Fruit fly (Drosophila melanogaster) whole organism, pupa: Measurements from ENCODE around the gene CG34276.
A peak's percentile ranks its signal among the peaks of the same experiment; 100 is the strongest.

ENCODE experiments used
- CG10348 ChIP-seq: fragments of 200-800 bp; sonication (Bioruptor generic); IDR thresholded peaks from 2 replicates; pipeline ENCODE4 v1.3.6; 2022; ENCODE audit warnings: missing biosample characterization, missing genetic modification characterization
- CG12605 ChIP-seq: fragments of 200-800 bp; sonication (Bioruptor generic); IDR thresholded peaks from 2 replicates; pipeline ENCODE4 v1.3.6; 2022; ENCODE audit warnings: missing biosample characterization, missing genetic modification characterization
- CG13204 ChIP-seq: fragments of 200-800 bp; sonication (Bioruptor generic); optimal IDR thresholded peaks from 2 replicates; lab custom pipeline; 2018; ENCODE audit warnings: missing biosample characterization, mild to moderate bottlenecking, missing genetic modification characterization, moderate library complexity
- CG14655 ChIP-seq: fragments of 200-800 bp; sonication (Bioruptor generic); optimal IDR thresholded peaks from 3 replicates; lab custom pipeline; 2017; ENCODE audit warnings: mild to moderate bottlenecking, missing biosample characterization, missing genetic modification reagents, missing genetic modification characterization
- CG15710 ChIP-seq: fragments of 200-800 bp; sonication (Bioruptor generic); optimal IDR thresholded peaks from 2 replicates; lab custom pipeline; 2018; ENCODE audit warnings: missing biosample characterization, mild to moderate bottlenecking, missing genetic modification characterization, moderate library complexity
- CG17806 ChIP-seq: fragments of 200-800 bp; sonication (Bioruptor generic); optimal IDR thresholded peaks from 2 replicates; lab custom pipeline; 2018; ENCODE audit warnings: missing biosample characterization, mild to moderate bottlenecking, missing genetic modification characterization, moderate library complexity
- CG32121 ChIP-seq: fragments of 200-800 bp; sonication (Bioruptor generic); IDR thresholded peaks from 2 replicates; pipeline ENCODE4 v1.3.6; 2022; ENCODE audit warnings: missing biosample characterization, missing genetic modification characterization
- CG34367 ChIP-seq: fragments of 200-800 bp; sonication (Bioruptor generic); optimal IDR thresholded peaks from 2 replicates; lab custom pipeline; 2018; ENCODE audit warnings: missing biosample characterization, mild to moderate bottlenecking, missing genetic modification characterization
- CG4496 ChIP-seq: fragments of 200-800 bp; sonication (Bioruptor generic); IDR thresholded peaks from 3 replicates; pipeline ENCODE4 v1.3.6; 2022; ENCODE audit warnings: missing biosample characterization, missing genetic modification characterization
- CG8159 ChIP-seq: fragments of 200-800 bp; sonication (Bioruptor generic); optimal IDR thresholded peaks from 3 replicates; lab custom pipeline; 2018; ENCODE audit warnings: missing biosample characterization, mild to moderate bottlenecking, missing genetic modification characterization, moderate library complexity
- CG8301 ChIP-seq: fragments of 200-800 bp; sonication (Bioruptor generic); optimal IDR thresholded peaks from 2 replicates; lab custom pipeline; 2018; ENCODE audit warnings: missing biosample characterization, mild to moderate bottlenecking, missing genetic modification characterization
- CG9948 ChIP-seq: fragments of 200-800 bp; sonication (Bioruptor generic); optimal IDR thresholded peaks from 2 replicates; lab custom pipeline; 2018; ENCODE audit warnings: missing biosample characterization, mild to moderate bottlenecking, missing genetic modification characterization, moderate library complexity
- D1 ChIP-seq: fragments of 200-800 bp; sonication (Bioruptor generic); optimal IDR thresholded peaks from 2 replicates; lab custom pipeline; 2018; ENCODE audit warnings: missing biosample characterization, mild to moderate bottlenecking, missing genetic modification characterization, moderate library complexity
- EcR ChIP-seq: fragments of 200-800 bp; sonication (Bioruptor generic); optimal IDR thresholded peaks from 3 replicates; lab custom pipeline; 2019; ENCODE audit warnings: missing biosample characterization, missing genetic modification characterization, mild to moderate bottlenecking, moderate library complexity, missing genetic modification reagents
- Ets98B ChIP-seq: fragments of 200-800 bp; sonication (Bioruptor generic); IDR thresholded peaks from 2 replicates; pipeline ENCODE4 v1.3.6; 2022; ENCODE audit warnings: missing biosample characterization, missing genetic modification characterization
- Pif1A ChIP-seq: fragments of 200-800 bp; sonication (Bioruptor generic); optimal IDR thresholded peaks from 3 replicates; lab custom pipeline; 2016; ENCODE audit warnings: missing biosample characterization, missing genetic modification characterization
- Pif1B ChIP-seq: fragments of 200-800 bp; sonication (Bioruptor generic); optimal IDR thresholded peaks from 3 replicates; lab custom pipeline; 2016; ENCODE audit warnings: missing biosample characterization, missing genetic modification characterization
- Snoo ChIP-seq: fragments of 200-800 bp; sonication (Bioruptor generic); optimal IDR thresholded peaks from 3 replicates; lab custom pipeline; 2017; ENCODE audit warnings: missing biosample characterization, mild to moderate bottlenecking, missing genetic modification characterization, inconsistent platforms
- fd96Ca ChIP-seq: fragments of 200-800 bp; sonication (Bioruptor generic); IDR thresholded peaks from 3 replicates; pipeline ENCODE4 v1.3.6; 2022; ENCODE audit warnings: missing biosample characterization, missing genetic modification characterization
- gl ChIP-seq: fragments of 200-800 bp; sonication (Bioruptor generic); optimal IDR thresholded peaks from 2 replicates; lab custom pipeline; 2018; ENCODE audit warnings: missing biosample characterization, mild to moderate bottlenecking, missing genetic modification characterization
- rn ChIP-seq: fragments of 200-800 bp; sonication (Bioruptor generic); IDR thresholded peaks from 2 replicates; pipeline ENCODE4 v1.3.6; 2022; ENCODE audit warnings: missing biosample characterization, missing genetic modification characterization

The CG34276 gene

DNA sequence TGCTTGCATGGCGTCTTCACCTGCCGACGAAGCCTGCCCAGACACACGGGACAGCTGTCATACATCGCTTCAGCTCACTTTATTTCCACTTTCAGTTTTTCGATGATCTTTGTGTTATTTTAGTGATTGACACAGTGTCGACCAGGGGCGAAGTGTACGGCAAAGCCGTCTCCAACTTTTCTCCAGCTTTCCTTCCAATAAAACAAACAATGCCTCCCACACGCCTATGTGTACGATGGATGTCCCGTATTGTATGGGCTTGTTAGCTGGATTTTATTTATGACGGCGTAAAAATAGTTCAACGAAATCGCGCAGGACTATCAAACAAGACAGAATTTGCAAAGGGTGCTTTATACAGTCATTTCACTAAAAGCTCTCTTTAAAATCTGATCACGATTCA lies 25.4 kb downstream of the CG34276 start, which contains the start of the genes CG31088 and CG46383:
CG31088 (minus strand) TSS at position 101 of the 400 bp plus-strand sequence.
CG46383 (minus strand) TSS at position 101 of the 400 bp plus-strand sequence.
- no peak for TF ChIP-seq CG4496
- TF ChIP-seq CG8301 (tag; lab: Kevin White, UChicago), result no peak
- no peak for TF ChIP-seq fd96Ca (GFP tag; lab: Robert Waterston, UW)
- TF ChIP-seq CG14655 (GFP tag; lab: Kevin White, UChicago), result no peak
- TF ChIP-seq CG15710 (tag; lab: Kevin White, UChicago), result no peak
- no peak for TF ChIP-seq Ets98B (GFP tag; lab: Robert Waterston, UW)
- TF ChIP-seq gl (tag; lab: Kevin White, UChicago), result no peak
- TF ChIP-seq CG17806 (tag; lab: Kevin White, UChicago), result no peak
- no peak for TF ChIP-seq CG13204 (GFP tag; lab: Kevin White, UChicago)
- no peak for TF ChIP-seq CG10348 (GFP tag; lab: Robert Waterston, UW)
- TF ChIP-seq CG8159, result no peak

DNA sequence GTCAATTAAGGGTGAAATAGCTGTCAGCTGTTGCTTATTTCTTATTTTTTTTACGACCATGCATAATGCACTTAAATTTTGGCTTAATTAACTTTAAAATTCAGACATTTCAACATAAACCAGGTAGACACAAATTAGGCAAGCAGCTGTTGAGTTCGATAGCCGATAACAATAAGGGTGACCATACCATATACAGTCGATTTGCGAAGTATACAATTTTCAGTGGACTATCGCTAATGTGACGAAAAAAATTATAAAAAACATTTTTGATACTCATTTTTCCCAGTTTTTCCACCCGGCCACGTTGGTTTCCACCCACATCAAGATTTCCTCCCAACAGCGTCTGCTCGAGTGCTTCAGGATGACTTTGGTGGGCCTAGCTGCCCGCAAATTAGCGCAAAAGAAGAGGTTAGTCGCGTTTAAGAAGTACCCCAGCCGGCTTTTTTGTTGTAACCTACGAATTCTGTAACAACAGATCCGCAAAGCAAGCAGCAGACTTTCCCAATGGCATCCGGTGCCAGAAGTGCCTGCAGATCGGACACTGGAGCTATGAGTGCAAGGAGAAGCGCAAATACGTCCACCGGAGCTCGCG lies 38.4 kb downstream of the CG34276 start, which contains the start of the genes CG4287 and CG5516:
CG4287 (minus strand) TSS at position 178 of the 592 bp plus-strand sequence.
CG5516 (plus strand) TSS at position 195 of the 592 bp plus-strand sequence.
- TF ChIP-seq CG8159 (no peak), Snoo (no peak), rn (GFP tag; lab: Robert Waterston, UW) (no peak), CG15710 (tag; lab: Kevin White, UChicago) (no peak), Pif1A (no peak), CG34367 (tag; lab: Kevin White, UChicago) (no peak), EcR (GFP tag; lab: Kevin White, UChicago) (no peak), CG9948 (tag; lab: Kevin White, UChicago) (no peak), Ets98B (GFP tag; lab: Robert Waterston, UW) (no peak), gl (tag; lab: Kevin White, UChicago) (no peak), CG14655 (GFP tag; lab: Kevin White, UChicago) (no peak), CG13204 (GFP tag; lab: Kevin White, UChicago) (no peak), D1 (no peak), CG17806 (tag; lab: Kevin White, UChicago) (no peak), CG10348 (GFP tag; lab: Robert Waterston, UW) (no peak)

DNA sequence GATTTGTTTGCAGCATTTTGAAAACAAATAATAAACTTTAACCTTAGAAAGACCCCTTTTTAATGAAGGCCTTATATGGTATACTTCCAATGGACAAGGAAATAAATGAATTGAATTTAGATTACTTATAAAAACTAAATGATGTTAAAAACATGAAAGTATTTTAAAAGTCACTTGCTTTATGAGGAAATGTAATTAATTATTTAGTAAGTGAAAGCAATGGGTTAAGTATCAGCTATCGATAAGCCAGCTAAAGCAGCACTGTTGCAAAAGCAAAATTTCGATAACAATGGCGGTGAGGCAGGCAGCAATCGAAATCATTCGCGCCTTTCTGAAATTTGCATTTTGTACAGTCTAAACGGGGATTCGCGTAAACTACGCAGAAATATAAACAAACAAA lies 39.7 kb downstream of the CG34276 start, which contains the start of the genes CG32856 and Rbf2:
CG32856 (minus strand) TSS at position 183 of the 400 bp plus-strand sequence.
Rbf2 (plus strand) TSS at position 278 of the 400 bp plus-strand sequence.
- TF ChIP-seq rn (GFP tag; lab: Robert Waterston, UW), result no peak
- no peak for TF ChIP-seq fd96Ca (GFP tag; lab: Robert Waterston, UW)
- no peak for TF ChIP-seq CG14655 (GFP tag; lab: Kevin White, UChicago)
- TF ChIP-seq CG15710 (tag; lab: Kevin White, UChicago), result peak; percentile 94
- no peak for TF ChIP-seq Ets98B (GFP tag; lab: Robert Waterston, UW)
- peak; percentile 35 for TF ChIP-seq EcR (GFP tag; lab: Kevin White, UChicago)
- peak; percentile 83 for TF ChIP-seq Snoo
- TF ChIP-seq CG4496, result no peak
- peak; percentile 56; the same call in 1 of the 2 replicates for TF ChIP-seq CG10348 (GFP tag; lab: Robert Waterston, UW)
- peak; percentile 51 for TF ChIP-seq CG17806 (tag; lab: Kevin White, UChicago)
- peak; percentile 70 for TF ChIP-seq CG32121 (GFP tag; lab: Robert Waterston, UW)
- TF ChIP-seq CG9948 (tag; lab: Kevin White, UChicago), result peak; percentile 90
- no peak for TF ChIP-seq Pif1B (GFP tag; lab: Kevin White, UChicago)
- TF ChIP-seq gl (tag; lab: Kevin White, UChicago), result no peak
- no peak for TF ChIP-seq CG8159
- TF ChIP-seq D1, result no peak
- no peak; the same call in 1 of the 2 replicates for TF ChIP-seq CG12605 (GFP tag; lab: Robert Waterston, UW)
- TF ChIP-seq Pif1A, result no peak
- TF ChIP-seq CG34367 (tag; lab: Kevin White, UChicago), result peak; percentile 89
- TF ChIP-seq CG8301 (tag; lab: Kevin White, UChicago), result no peak
- no peak for TF ChIP-seq CG13204 (GFP tag; lab: Kevin White, UChicago)

DNA sequence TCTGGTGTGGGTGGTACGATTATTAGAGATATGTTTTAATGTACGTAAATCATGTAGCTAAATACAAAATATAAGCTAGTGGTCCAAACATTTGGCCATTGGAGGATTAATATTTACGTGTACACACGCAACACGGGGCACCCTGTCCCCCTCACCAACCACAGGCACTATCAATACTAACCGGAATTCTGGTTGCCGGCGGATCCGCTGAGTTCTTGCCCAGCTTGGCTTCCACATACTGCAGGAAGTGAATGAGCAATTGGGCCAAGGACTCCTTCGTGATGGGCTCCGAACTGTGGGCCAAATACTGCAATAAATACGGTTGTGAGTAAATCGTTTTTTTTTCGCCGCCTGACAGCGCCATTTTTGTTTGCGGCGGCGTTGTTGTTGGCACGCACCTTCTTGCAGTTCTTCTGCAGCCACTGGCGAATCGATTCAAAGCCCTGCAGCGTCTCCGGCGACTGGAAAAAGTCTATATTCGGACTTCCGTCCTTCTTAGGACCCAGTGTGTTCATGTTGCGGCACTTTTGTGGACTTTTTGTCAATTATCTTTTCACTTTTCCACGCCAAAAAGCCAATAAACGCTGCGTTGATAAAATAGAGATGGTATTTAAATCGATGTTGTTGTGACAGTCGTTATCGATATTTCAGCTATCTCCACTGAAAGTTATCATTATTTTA lies 47.0 kb downstream of the CG34276 start, which contains the start of gene mor:
mor (minus strand) TSS at position 616 of the 681 bp plus-strand sequence.
- TF ChIP-seq fd96Ca (GFP tag; lab: Robert Waterston, UW), result no peak
- TF ChIP-seq Pif1B (GFP tag; lab: Kevin White, UChicago), result no peak
- TF ChIP-seq CG8301 (tag; lab: Kevin White, UChicago), result no peak
- no peak for TF ChIP-seq CG10348 (GFP tag; lab: Robert Waterston, UW)
- TF ChIP-seq CG13204 (GFP tag; lab: Kevin White, UChicago), result no peak
- no peak for TF ChIP-seq CG9948 (tag; lab: Kevin White, UChicago)
- TF ChIP-seq rn (GFP tag; lab: Robert Waterston, UW), result no peak
- TF ChIP-seq D1, result no peak
- no peak for TF ChIP-seq Snoo
- TF ChIP-seq, all 21 proteins: peak for 0

DNA sequence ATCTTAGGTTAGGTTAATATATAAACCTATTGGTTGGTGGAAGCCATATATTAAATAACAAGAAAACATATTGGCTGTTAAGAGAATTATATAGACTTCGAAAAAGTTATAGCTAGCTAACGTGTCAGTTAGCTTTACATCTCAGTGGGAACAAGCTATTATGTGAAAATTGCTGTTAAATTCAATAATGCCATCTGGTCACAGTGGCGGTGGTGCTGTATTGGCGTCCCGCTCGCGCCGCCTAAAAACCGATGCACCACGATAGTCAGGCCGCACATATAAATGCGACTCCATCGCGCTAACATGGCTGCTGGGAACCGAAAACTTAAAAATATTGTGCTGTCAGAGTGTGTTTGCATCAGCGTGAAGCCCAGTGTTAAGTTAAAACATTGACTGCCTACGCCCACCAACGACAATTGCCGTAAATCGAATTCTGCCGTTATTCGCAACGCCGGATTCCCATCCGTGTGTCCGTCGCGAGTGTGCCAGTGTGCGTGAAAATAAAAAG lies 47.6 kb downstream of the CG34276 start, which contains the start of gene Hel89B:
Hel89B (plus strand) TSS at position 320 of the 508 bp plus-strand sequence.
- TF ChIP-seq D1 (no peak), CG13204 (GFP tag; lab: Kevin White, UChicago) (no peak), rn (GFP tag; lab: Robert Waterston, UW) (no peak), CG17806 (tag; lab: Kevin White, UChicago) (peak; percentile 7), CG12605 (GFP tag; lab: Robert Waterston, UW) (no peak), CG32121 (GFP tag; lab: Robert Waterston, UW) (no peak), CG4496 (no peak), fd96Ca (GFP tag; lab: Robert Waterston, UW) (no peak), CG8159 (peak; percentile 49), Pif1B (GFP tag; lab: Kevin White, UChicago) (no peak), Pif1A (no peak), gl (tag; lab: Kevin White, UChicago) (no peak), CG8301 (tag; lab: Kevin White, UChicago) (peak; percentile 29), Snoo (no peak), CG9948 (tag; lab: Kevin White, UChicago) (peak; percentile 43), EcR (GFP tag; lab: Kevin White, UChicago) (no peak), CG15710 (tag; lab: Kevin White, UChicago) (peak; percentile 29), CG10348 (GFP tag; lab: Robert Waterston, UW) (no peak), Ets98B (GFP tag; lab: Robert Waterston, UW) (no peak), CG14655 (GFP tag; lab: Kevin White, UChicago) (no peak), CG34367 (tag; lab: Kevin White, UChicago) (no peak)
- TF ChIP-seq, all 21 proteins: peak for 5
